Worm (Caenorhabditis elegans) whole organism, L1 larva: ENCODE data around the gene szy-4.

ENCODE experiments used
- C34B4.2 ChIP-seq: sonication (generic microtip); optimal IDR thresholded peaks from 2 replicates; lab custom pipeline; 2017; ENCODE audit warnings: mild to moderate bottlenecking, missing genetic modification characterization, missing compliant biosample characterization
- F16B12.6 ChIP-seq: fragments of 150-350 bp; optimal IDR thresholded peaks from 2 replicates; lab custom pipeline; 2014; ENCODE audit warnings: missing biosample characterization, missing genetic modification characterization
- blmp-1 ChIP-seq: fragments of 150-350 bp; optimal IDR thresholded peaks from 2 replicates; lab custom pipeline; 2014; ENCODE audit warnings: missing biosample characterization, missing genetic modification characterization
- ceh-63 ChIP-seq: fragments of 200-800 bp; sonication (Bioruptor generic); optimal IDR thresholded peaks from 2 replicates; lab custom pipeline; 2018; ENCODE audit warnings: mild to moderate bottlenecking, missing genetic modification characterization, missing compliant biosample characterization
- ceh-8 ChIP-seq: fragments of 200-800 bp; sonication (Bioruptor generic); optimal IDR thresholded peaks from 2 replicates; lab custom pipeline; 2018; ENCODE audit warnings: mild to moderate bottlenecking, missing genetic modification characterization, moderate library complexity, missing compliant biosample characterization
- ceh-82 ChIP-seq, 3 experiments: fragments of 150-350 bp in 1 of 3; sonication (generic microtip) in 2 of 3; optimal IDR thresholded peaks; 2 replicates each; lab custom pipeline; 2014 to 2017; ENCODE audit warnings: missing biosample characterization in 3 of 3, missing genetic modification characterization in 3 of 3
- ceh-88 ChIP-seq: fragments of 200-800 bp; sonication (Bioruptor generic); IDR thresholded peaks from 2 replicates; pipeline ENCODE4 v1.3.6; 2022; ENCODE audit warnings: missing genetic modification characterization, missing compliant biosample characterization
- efl-1 ChIP-seq, 4 experiments: fragments of 150-350 bp; optimal IDR thresholded peaks in 3 of 4; peaks in 1 of 4; 1 replicate in 1 of 4; 2 replicates in 3 of 4; lab custom pipeline; 2014; ENCODE audit warnings: missing biosample characterization in 2 of 4, missing genetic modification characterization in 2 of 4, missing genetic modification reagents in 2 of 4
- egl-13 ChIP-seq: sonication (generic microtip); optimal IDR thresholded peaks from 2 replicates; lab custom pipeline; 2016; ENCODE audit warnings: missing genotype, missing genetic modification reagents, missing genetic modification characterization, missing compliant biosample characterization
- egl-27 ChIP-seq, 2 experiments: fragments of 150-350 bp in 1 of 2; sonication (generic microtip); optimal IDR thresholded peaks; 3 replicates each; lab custom pipeline; 2017 to 2018; ENCODE audit warnings: missing biosample characterization in 2 of 2, missing genetic modification characterization in 2 of 2, missing genetic modification reagents in 2 of 2
- elt-2 ChIP-seq: sonication (generic microtip); optimal IDR thresholded peaks from 2 replicates; lab custom pipeline; 2016; ENCODE audit warnings: missing genetic modification characterization, mild to moderate bottlenecking, inconsistent platforms, missing compliant biosample characterization, missing genetic modification reagents
- fkh-10 ChIP-seq: sonication (generic microtip); optimal IDR thresholded peaks from 2 replicates; lab custom pipeline; 2017; ENCODE audit warnings: missing biosample characterization, missing genetic modification reagents, missing genetic modification characterization
- fkh-4 ChIP-seq: sonication (generic microtip); optimal IDR thresholded peaks from 2 replicates; lab custom pipeline; 2016; ENCODE audit warnings: missing compliant biosample characterization, missing genetic modification characterization, borderline replicate concordance
- fkh-8 ChIP-seq: sonication (generic microtip); optimal IDR thresholded peaks from 2 replicates; lab custom pipeline; 2016; ENCODE audit warnings: mild to moderate bottlenecking, missing genetic modification characterization, missing compliant biosample characterization
- grh-1 ChIP-seq: fragments of 200-800 bp; sonication (Bioruptor generic); IDR thresholded peaks from 2 replicates; pipeline ENCODE4 v1.3.6; 2022; ENCODE audit warnings: missing genetic modification reagents, missing genetic modification characterization, missing compliant biosample characterization
- hlh-17 ChIP-seq: fragments of 200-800 bp; sonication (Bioruptor generic); optimal IDR thresholded peaks from 2 replicates; lab custom pipeline; 2018; ENCODE audit warnings: missing genetic modification characterization, mild to moderate bottlenecking, missing compliant biosample characterization, moderate library complexity, borderline replicate concordance
- lin-13 ChIP-seq: fragments of 150-350 bp; optimal IDR thresholded peaks from 2 replicates; lab custom pipeline; 2014; ENCODE audit warnings: missing biosample characterization, missing genetic modification reagents, missing genetic modification characterization
- lin-14 ChIP-seq: fragments of 200-800 bp; sonication (Bioruptor generic); optimal IDR thresholded peaks from 2 replicates; lab custom pipeline; 2018; ENCODE audit warnings: mild to moderate bottlenecking, missing genetic modification characterization, moderate library complexity, missing compliant biosample characterization
- lin-15B ChIP-seq: fragments of 150-350 bp; sonication (generic microtip); optimal IDR thresholded peaks from 3 replicates; lab custom pipeline; 2014; ENCODE audit warnings: missing biosample characterization, missing genetic modification characterization
- lir-3 ChIP-seq: sonication (generic microtip); optimal IDR thresholded peaks from 2 replicates; lab custom pipeline; 2016; ENCODE audit warnings: mild to moderate bottlenecking, missing genetic modification characterization, moderate library complexity, missing compliant biosample characterization; ENCODE audit not compliant: poor library complexity
- mef-2 ChIP-seq: fragments of 150-350 bp; optimal IDR thresholded peaks from 2 replicates; lab custom pipeline; 2014; ENCODE audit warnings: missing biosample characterization, missing genetic modification characterization
- nhr-12 ChIP-seq: sonication (generic microtip); optimal IDR thresholded peaks from 2 replicates; lab custom pipeline; 2017; ENCODE audit warnings: missing biosample characterization, missing genetic modification characterization
- nhr-28 ChIP-seq: fragments of 150-350 bp; optimal IDR thresholded peaks from 2 replicates; lab custom pipeline; 2014; ENCODE audit warnings: missing biosample characterization, missing genetic modification characterization
- nhr-77 ChIP-seq: fragments of 150-350 bp; optimal IDR thresholded peaks from 2 replicates; lab custom pipeline; 2014; ENCODE audit warnings: missing biosample characterization, missing genetic modification characterization
- pag-3 ChIP-seq: sonication (generic microtip); optimal IDR thresholded peaks from 2 replicates; lab custom pipeline; 2017; ENCODE audit warnings: missing genetic modification characterization, mild to moderate bottlenecking, missing compliant biosample characterization, antibody characterized with exemption, borderline replicate concordance; ENCODE audit not compliant: insufficient read depth
- pax-3 ChIP-seq: fragments of 200-800 bp; sonication (Bioruptor generic); optimal IDR thresholded peaks from 2 replicates; lab custom pipeline; 2018; ENCODE audit warnings: mild to moderate bottlenecking, missing genetic modification characterization, moderate library complexity, missing compliant biosample characterization
- rnt-1 ChIP-seq: sonication (generic microtip); optimal IDR thresholded peaks from 2 replicates; lab custom pipeline; 2016; ENCODE audit warnings: mild to moderate bottlenecking, missing genetic modification characterization, moderate library complexity, missing compliant biosample characterization
- skn-1 ChIP-seq: fragments of 150-350 bp; optimal IDR thresholded peaks from 2 replicates; lab custom pipeline; 2014; ENCODE audit warnings: missing biosample characterization, missing genetic modification characterization
- snpc-4 ChIP-seq: fragments of 150-350 bp; optimal IDR thresholded peaks from 2 replicates; lab custom pipeline; 2014; ENCODE audit warnings: missing biosample characterization, missing genetic modification characterization
- snu-23 ChIP-seq: sonication (generic microtip); optimal IDR thresholded peaks from 2 replicates; lab custom pipeline; 2016; ENCODE audit warnings: missing genetic modification characterization, missing compliant biosample characterization
- sox-4 ChIP-seq: sonication (generic microtip); optimal IDR thresholded peaks from 2 replicates; lab custom pipeline; 2016; ENCODE audit warnings: missing genetic modification characterization, missing compliant biosample characterization
- sptf-1 ChIP-seq: fragments of 150-350 bp; optimal IDR thresholded peaks from 2 replicates; lab custom pipeline; 2014; ENCODE audit warnings: missing biosample characterization, missing genetic modification characterization
- tbx-2 ChIP-seq: sonication (generic microtip); optimal IDR thresholded peaks from 2 replicates; lab custom pipeline; 2016; ENCODE audit warnings: missing genetic modification characterization, missing compliant biosample characterization
- tlp-1 ChIP-seq: fragments of 150-350 bp; optimal IDR thresholded peaks from 2 replicates; lab custom pipeline; 2014; ENCODE audit warnings: missing biosample characterization, missing genetic modification characterization
- vab-15 ChIP-seq: sonication (generic microtip); optimal IDR thresholded peaks from 2 replicates; lab custom pipeline; 2017; ENCODE audit warnings: missing genotype, mild to moderate bottlenecking, missing genetic modification characterization, missing compliant biosample characterization
- xbp-1 ChIP-seq: sonication (generic microtip); optimal IDR thresholded peaks from 2 replicates; lab custom pipeline; 2016; ENCODE audit warnings: missing genetic modification characterization, missing compliant biosample characterization
- ztf-11 ChIP-seq, 2 experiments: sonication (generic microtip); optimal IDR thresholded peaks; 2 replicates each; lab custom pipeline; 2016 to 2017; ENCODE audit warnings: missing genetic modification characterization in 2 of 2, missing biosample characterization in 1 of 2, missing compliant biosample characterization in 1 of 2
- ztf-4 ChIP-seq: fragments of 150-350 bp; optimal IDR thresholded peaks from 2 replicates; lab custom pipeline; 2014; ENCODE audit warnings: missing biosample characterization, missing genetic modification characterization

The szy-4 gene

DNA sequence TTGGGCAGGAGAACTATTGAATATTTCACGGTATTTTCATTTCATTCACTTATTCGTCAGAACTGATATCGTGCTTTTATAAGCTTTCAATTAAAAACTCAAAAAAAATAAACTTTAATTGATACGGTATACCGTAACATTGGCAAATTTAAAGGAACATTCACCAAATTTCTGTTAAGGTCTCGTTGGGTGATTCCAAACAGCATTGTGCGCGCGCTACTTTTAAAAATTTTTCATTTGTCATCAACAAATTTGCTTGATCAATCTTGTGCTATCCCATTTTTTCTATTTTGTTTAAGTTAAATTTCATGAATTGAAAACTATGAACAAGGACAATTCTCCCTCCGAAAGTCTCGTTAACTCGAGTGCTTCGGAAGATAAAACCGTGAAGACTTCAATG lies at the start of gene szy-4:
szy-4 (plus strand) TSS at position 229 of the 400 bp plus-strand sequence.
- TF ChIP-seq nhr-77 (tag; lab: Kevin White, UChicago) (no peak), nhr-28 (tag; lab: Kevin White, UChicago) (no peak), pag-3 (tag; lab: Kevin White, UChicago) (no peak), C34B4.2 (tag; lab: Kevin White, UChicago) (no peak), mef-2 (no peak), snu-23 (GFP tag; lab: Kevin White, UChicago) (no peak), xbp-1 (tag; lab: Kevin White, UChicago) (no peak), F16B12.6 (tag; lab: Kevin White, UChicago) (no peak), sptf-1 (tag; lab: Kevin White, UChicago) (no peak), ztf-11 (tag; optimal IDR thresholded peaks at IDR 0.05; lab: Kevin White, UChicago) (no peak), vab-15 (tag; lab: Kevin White, UChicago) (no peak), lin-15B (no peak), pax-3 (tag; lab: Kevin White, UChicago) (no peak), ztf-4 (tag; lab: Kevin White, UChicago) (no peak), ceh-8 (GFP tag; lab: Kevin White, UChicago) (no peak), skn-1 (tag; lab: Kevin White, UChicago) (no peak), egl-13 (tag; lab: Kevin White, UChicago) (no peak), snpc-4 (tag; lab: Kevin White, UChicago) (no peak)

DNA sequence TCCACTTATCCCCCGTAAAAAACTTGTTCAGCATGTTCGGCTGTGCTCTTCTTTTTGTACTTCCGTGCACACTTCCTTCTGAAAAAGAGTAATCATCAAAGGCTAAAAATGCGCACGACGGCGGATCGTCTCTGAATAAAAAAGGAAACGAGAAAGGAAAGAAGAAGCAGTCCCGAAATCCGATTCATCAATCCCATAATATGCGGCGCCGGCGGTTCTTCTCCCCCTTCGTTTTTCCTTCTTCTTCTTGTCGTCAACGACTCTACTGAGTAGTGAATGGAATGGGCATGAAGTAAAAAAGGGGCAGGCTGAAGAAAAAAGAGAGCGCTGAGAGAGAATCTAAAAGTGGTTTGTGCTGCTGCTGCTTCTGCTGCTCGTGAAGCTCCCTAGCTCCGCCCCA lies 49.1 kb upstream of the szy-4 start:
- TF ChIP-seq blmp-1: no peak
- peak in 1 of 3 experiments; percentile 9 for TF ChIP-seq ceh-82 (tag; optimal IDR thresholded peaks at IDR 0.05; lab: Kevin White, UChicago)
- TF ChIP-seq fkh-10 (GFP tag; lab: Kevin White, UChicago): peak; percentile 94
- peak; percentile 5 for TF ChIP-seq egl-13 (tag; lab: Kevin White, UChicago)
- peak; percentile 69 for TF ChIP-seq lin-14 (GFP tag; lab: Kevin White, UChicago)
- no peak for TF ChIP-seq nhr-28 (tag; lab: Kevin White, UChicago)
- TF ChIP-seq, all 84 proteins: peak for 4

DNA sequence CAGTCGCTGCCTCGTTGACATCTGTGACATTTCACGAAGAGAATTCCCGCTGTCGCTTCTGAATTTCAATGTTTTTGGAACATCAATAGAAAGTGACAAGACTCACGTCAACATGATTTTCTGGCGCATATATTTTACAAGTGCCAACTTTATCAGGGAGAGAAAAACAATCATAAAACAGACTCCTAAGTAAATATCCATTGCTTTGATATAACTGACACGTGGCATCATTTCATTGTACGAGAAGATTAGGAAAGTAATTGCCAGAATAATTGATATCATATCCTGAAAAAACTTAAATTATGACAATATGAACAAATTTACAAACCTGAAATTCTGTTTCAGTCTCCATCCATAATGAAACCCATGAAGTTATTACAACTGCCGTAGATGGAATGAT lies 40.4 kb upstream of the szy-4 start:
- TF ChIP-seq sox-4 (tag; lab: Kevin White, UChicago) (no peak), rnt-1 (tag; lab: Kevin White, UChicago) (no peak), tlp-1 (tag; lab: Kevin White, UChicago) (no peak), skn-1 (tag; lab: Kevin White, UChicago) (no peak), tbx-2 (tag; lab: Kevin White, UChicago) (no peak), fkh-8 (tag; lab: Kevin White, UChicago) (no peak)

DNA sequence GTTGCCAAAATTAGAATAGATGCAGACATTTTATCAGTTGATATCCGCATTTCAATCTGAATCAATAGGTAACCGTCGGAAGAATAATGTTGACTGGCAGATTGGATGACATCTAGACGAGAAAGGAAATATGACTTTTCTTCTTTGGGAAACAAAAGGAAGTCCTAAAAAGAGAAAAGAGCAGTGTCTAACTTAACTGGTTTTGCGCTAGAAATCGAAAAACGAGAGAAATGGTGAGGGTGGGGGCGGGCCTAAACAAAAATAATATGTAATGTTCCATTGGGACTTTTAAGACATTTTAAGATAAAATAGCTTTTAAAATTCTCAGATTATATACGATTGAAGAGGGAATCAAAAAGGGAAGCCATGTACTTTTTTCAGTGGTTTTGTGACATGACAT lies 37.5 kb upstream of the szy-4 start, which contains the start of gene exp-1:
exp-1 (minus strand) TSS at position 101 of the 400 bp plus-strand sequence.
- TF ChIP-seq ceh-63 (GFP tag; lab: Kevin White, UChicago): no peak
- TF ChIP-seq ceh-88 (GFP tag; lab: Robert Waterston, UW): no peak
- no peak for TF ChIP-seq efl-1 (optimal IDR thresholded peaks at IDR 0.05; lab: Kevin White, UChicago)
- TF ChIP-seq efl-1 (GFP tag; optimal IDR thresholded peaks at IDR 0.05 in 1 of 2; lab: Kevin White, UChicago): peak in 1 of 2 experiments; percentile 35
- no peak for TF ChIP-seq egl-13 (tag; lab: Kevin White, UChicago)
- TF ChIP-seq fkh-4 (tag; lab: Kevin White, UChicago): no peak
- no peak for TF ChIP-seq tbx-2 (tag; lab: Kevin White, UChicago)

DNA sequence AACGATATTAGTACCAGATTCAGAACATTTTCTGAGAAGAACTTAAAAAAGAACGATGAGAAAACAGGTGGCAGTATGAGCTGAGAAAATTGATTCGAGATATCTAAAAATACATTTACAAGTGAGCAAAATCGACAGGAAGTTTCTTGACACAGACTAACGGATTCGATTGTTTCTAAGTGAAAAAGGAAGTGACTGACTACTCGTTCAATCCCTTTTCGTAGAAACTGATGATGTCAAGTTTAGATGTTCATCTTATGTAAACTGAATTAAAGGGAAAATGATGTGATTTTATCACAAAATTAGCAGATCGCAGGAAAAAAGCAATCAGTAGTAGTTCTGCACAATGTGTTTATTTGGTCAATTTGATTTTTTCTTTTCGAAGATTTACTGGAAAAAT lies 33.3 kb upstream of the szy-4 start:
- no peak for TF ChIP-seq lin-13 (GFP tag; lab: Kevin White, UChicago)
- TF ChIP-seq rnt-1 (tag; lab: Kevin White, UChicago): no peak
- TF ChIP-seq nhr-12 (tag; lab: Kevin White, UChicago): no peak
- TF ChIP-seq grh-1 (GFP tag; lab: Robert Waterston, UW): no peak
- no peak for TF ChIP-seq egl-27 (tag; optimal IDR thresholded peaks at IDR 0.05; lab: Kevin White, UChicago)
- TF ChIP-seq lir-3 (tag; lab: Kevin White, UChicago): no peak
- no peak for TF ChIP-seq pag-3 (tag; lab: Kevin White, UChicago)
- peak; percentile 14 for TF ChIP-seq lin-14 (GFP tag; lab: Kevin White, UChicago)
- TF ChIP-seq hlh-17 (GFP tag; lab: Kevin White, UChicago): no peak
- peak; percentile 64 for TF ChIP-seq fkh-10 (GFP tag; lab: Kevin White, UChicago)
- TF ChIP-seq elt-2 (tag; lab: Kevin White, UChicago): no peak
- no peak for TF ChIP-seq ceh-88 (GFP tag; lab: Robert Waterston, UW)
